Fruit fly (Drosophila melanogaster) whole organism, embryonic: ENCODE measurements around the gene cass.

Experiments used
- Aef1 ChIP-seq: fragments of 200-800 bp; sonication (Bioruptor generic); IDR thresholded peaks from 3 replicates; pipeline ENCODE4 v1.3.6; 2022; ENCODE audit warnings: missing biosample characterization, missing genetic modification characterization
- CG10147 ChIP-seq: fragments of 200-800 bp; sonication (Bioruptor generic); optimal IDR thresholded peaks from 2 replicates; lab custom pipeline; 2019; ENCODE audit warnings: missing biosample characterization, mild to moderate bottlenecking, missing genetic modification characterization, moderate library complexity
- CG10321 ChIP-seq: fragments of 200-800 bp; sonication (Bioruptor generic); IDR thresholded peaks from 2 replicates; pipeline ENCODE4 v1.3.6; 2022; ENCODE audit warnings: missing biosample characterization, missing genetic modification characterization
- CG11695 ChIP-seq: fragments of 200-800 bp; sonication (Bioruptor generic); IDR thresholded peaks from 3 replicates; pipeline ENCODE4 v1.3.6; 2022; ENCODE audit warnings: missing biosample characterization, missing genetic modification characterization
- CG13123 ChIP-seq: fragments of 200-800 bp; sonication (Bioruptor generic); optimal IDR thresholded peaks from 2 replicates; lab custom pipeline; 2016; ENCODE audit warnings: missing biosample characterization, missing genetic modification characterization
- CG14014 ChIP-seq: fragments of 200-800 bp; sonication (Bioruptor generic); IDR thresholded peaks from 2 replicates; pipeline ENCODE4 v1.3.6; 2022; ENCODE audit warnings: missing biosample characterization, missing genetic modification characterization
- CG14860 ChIP-seq: fragments of 200-800 bp; sonication (Bioruptor generic); IDR thresholded peaks from 3 replicates; pipeline ENCODE4 v1.3.6; 2022; ENCODE audit warnings: missing biosample characterization, missing genetic modification characterization; ENCODE audit not compliant: partially characterized antibody
- CG16815 ChIP-seq: fragments of 200-800 bp; sonication (Bioruptor generic); optimal IDR thresholded peaks from 3 replicates; lab custom pipeline; 2017; ENCODE audit warnings: missing biosample characterization, mild to moderate bottlenecking, missing genetic modification characterization
- CG2889 ChIP-seq: fragments of 200-800 bp; sonication (Bioruptor generic); IDR thresholded peaks from 3 replicates; pipeline ENCODE4 v1.3.6; 2022; ENCODE audit warnings: missing biosample characterization, missing genetic modification characterization
- CG4328 ChIP-seq: fragments of 200-800 bp; sonication (Bioruptor generic); optimal IDR thresholded peaks from 3 replicates; lab custom pipeline; 2017; ENCODE audit warnings: missing biosample characterization, missing genetic modification reagents, missing genetic modification characterization
- CG7786 ChIP-seq: fragments of 200-800 bp; sonication (Bioruptor generic); optimal IDR thresholded peaks from 2 replicates; lab custom pipeline; 2016; ENCODE audit warnings: missing biosample characterization, missing genetic modification characterization
- CG9609 ChIP-seq: fragments of 200-800 bp; sonication (Bioruptor generic); optimal IDR thresholded peaks from 3 replicates; lab custom pipeline; 2016; ENCODE audit warnings: missing biosample characterization, missing genetic modification characterization
- CoRest ChIP-seq: fragments of 200-800 bp; sonication (Bioruptor generic); optimal IDR thresholded peaks from 3 replicates; lab custom pipeline; 2018; ENCODE audit warnings: missing biosample characterization, mild to moderate bottlenecking, missing genetic modification characterization, moderate library complexity
- Dad ChIP-seq: fragments of 200-800 bp; sonication (Bioruptor generic); optimal IDR thresholded peaks from 3 replicates; lab custom pipeline; 2016; ENCODE audit warnings: missing biosample characterization, missing genetic modification characterization
- Dip2 ChIP-seq: fragments of 200-800 bp; sonication (Bioruptor generic); IDR thresholded peaks from 2 replicates; pipeline ENCODE4 v1.3.6; 2022; ENCODE audit warnings: missing biosample characterization, missing genetic modification characterization
- Dp ChIP-seq: fragments of 200-800 bp; sonication (Bioruptor generic); optimal IDR thresholded peaks from 2 replicates; lab custom pipeline; 2018; ENCODE audit warnings: missing biosample characterization, mild to moderate bottlenecking, missing genetic modification characterization, moderate library complexity
- ERR ChIP-seq: fragments of 200-800 bp; sonication (Bioruptor generic); optimal IDR thresholded peaks from 2 replicates; lab custom pipeline; 2016; ENCODE audit warnings: missing biosample characterization, missing genetic modification characterization
- Eip74EF ChIP-seq, 2 experiments: fragments of 200-800 bp in 1 of 2; fragments of >200 bp in 1 of 2; sonication (Bioruptor generic) in 1 of 2; optimal IDR thresholded peaks; 2 replicates each; lab custom pipeline; 2017 to 2019; ENCODE audit warnings: missing biosample characterization in 2 of 2, missing genetic modification characterization in 2 of 2, mild to moderate bottlenecking in 1 of 2, moderate library complexity in 1 of 2
- Mad ChIP-seq: fragments of 200-800 bp; sonication (Bioruptor generic); optimal IDR thresholded peaks from 2 replicates; lab custom pipeline; 2016; ENCODE audit warnings: missing biosample characterization, missing genetic modification characterization
- Nf-YA ChIP-seq: fragments of 200-800 bp; sonication (Bioruptor generic); IDR thresholded peaks from 2 replicates; pipeline ENCODE4 v1.3.6; 2022; ENCODE audit warnings: missing biosample characterization, missing genetic modification characterization
- Sox102F ChIP-seq: fragments of 200-800 bp; sonication (Bioruptor generic); optimal IDR thresholded peaks from 2 replicates; lab custom pipeline; 2018; ENCODE audit warnings: missing biosample characterization, mild to moderate bottlenecking, missing genetic modification characterization, moderate library complexity
- Spps ChIP-seq: fragments of 200-800 bp; sonication (Bioruptor generic); optimal IDR thresholded peaks from 2 replicates; lab custom pipeline; 2018; ENCODE audit warnings: missing biosample characterization, mild to moderate bottlenecking, missing genetic modification characterization
- YL-1 ChIP-seq: fragments of 200-800 bp; sonication (Bioruptor generic); optimal IDR thresholded peaks from 3 replicates; lab custom pipeline; 2017; ENCODE audit warnings: missing biosample characterization, mild to moderate bottlenecking, missing genetic modification characterization
- az2 ChIP-seq: fragments of 200-800 bp; sonication (Bioruptor generic); optimal IDR thresholded peaks from 3 replicates; lab custom pipeline; 2016; ENCODE audit warnings: missing biosample characterization, missing genetic modification characterization
- bowl ChIP-seq: fragments of 200-800 bp; sonication (Bioruptor generic); IDR thresholded peaks from 2 replicates; pipeline ENCODE4 v1.3.6; 2022; ENCODE audit warnings: missing biosample characterization, missing genetic modification characterization
- cas ChIP-seq: fragments of 200-800 bp; sonication (Bioruptor generic); IDR thresholded peaks from 2 replicates; pipeline ENCODE4 v1.3.6; 2022; ENCODE audit warnings: missing biosample characterization, missing genetic modification characterization
- cato ChIP-seq: fragments of 200-800 bp; sonication (Bioruptor generic); optimal IDR thresholded peaks from 2 replicates; lab custom pipeline; 2016; ENCODE audit warnings: missing biosample characterization, missing genetic modification characterization, borderline replicate concordance
- chinmo ChIP-seq: fragments of 200-800 bp; sonication (Bioruptor generic); IDR thresholded peaks from 4 replicates; pipeline ENCODE4 v1.3.6; 2022; ENCODE audit warnings: missing biosample characterization, missing genetic modification characterization; ENCODE audit not compliant: partially characterized antibody
- gem ChIP-seq: fragments of 200-800 bp; sonication (Bioruptor generic); optimal IDR thresholded peaks from 2 replicates; lab custom pipeline; 2019; ENCODE audit warnings: missing biosample characterization, mild to moderate bottlenecking, missing genetic modification characterization, moderate library complexity
- gt ChIP-seq: fragments of 200-800 bp; sonication (Bioruptor generic); IDR thresholded peaks from 2 replicates; pipeline ENCODE4 v1.3.6; 2022; ENCODE audit warnings: missing biosample characterization, missing genetic modification characterization
- jumu ChIP-seq: fragments of 200-800 bp; sonication (Bioruptor generic); optimal IDR thresholded peaks from 3 replicates; lab custom pipeline; 2016; ENCODE audit warnings: missing biosample characterization, missing genetic modification characterization
- klu ChIP-seq: fragments of 200-800 bp; sonication (Bioruptor generic); IDR thresholded peaks from 2 replicates; pipeline ENCODE4 v1.3.6; 2022; ENCODE audit warnings: missing biosample characterization, missing genetic modification characterization
- lbe ChIP-seq: fragments of 200-800 bp; sonication (Bioruptor generic); optimal IDR thresholded peaks from 2 replicates; lab custom pipeline; 2016; ENCODE audit warnings: missing biosample characterization, mild to moderate bottlenecking, missing genetic modification characterization
- luna ChIP-seq: fragments of 200-800 bp; sonication (Bioruptor generic); optimal IDR thresholded peaks from 2 replicates; lab custom pipeline; 2016; ENCODE audit warnings: missing biosample characterization, missing genetic modification characterization
- mld ChIP-seq: fragments of 200-800 bp; sonication (Bioruptor generic); IDR thresholded peaks from 3 replicates; pipeline ENCODE4 v1.3.6; 2022; ENCODE audit warnings: missing biosample characterization, missing genetic modification characterization; ENCODE audit not compliant: partially characterized antibody
- nom ChIP-seq: fragments of 200-800 bp; sonication (Bioruptor generic); optimal IDR thresholded peaks from 2 replicates; lab custom pipeline; 2017; ENCODE audit warnings: missing biosample characterization, missing genetic modification characterization, mild to moderate bottlenecking, moderate library complexity, missing genetic modification reagents
- ranshi ChIP-seq: fragments of 200-800 bp; sonication (Bioruptor generic); IDR thresholded peaks from 2 replicates; pipeline ENCODE4 v1.3.6; 2022; ENCODE audit warnings: missing biosample characterization, missing genetic modification characterization
- salm ChIP-seq: fragments of 200-800 bp; sonication (Bioruptor generic); optimal IDR thresholded peaks from 2 replicates; lab custom pipeline; 2018; ENCODE audit warnings: missing biosample characterization, mild to moderate bottlenecking, missing genetic modification characterization
- seq ChIP-seq: fragments of 200-800 bp; sonication (Bioruptor generic); IDR thresholded peaks from 2 replicates; pipeline ENCODE4 v1.3.6; 2022; ENCODE audit warnings: missing biosample characterization, missing genetic modification characterization
- sim ChIP-seq: fragments of 200-800 bp; sonication (Bioruptor generic); IDR thresholded peaks from 2 replicates; pipeline ENCODE4 v1.3.6; 2022; ENCODE audit warnings: missing biosample characterization, missing genetic modification characterization
- sna ChIP-seq: fragments of 200-800 bp; sonication (Bioruptor generic); IDR thresholded peaks from 2 replicates; pipeline ENCODE4 v1.3.6; 2022; ENCODE audit warnings: missing biosample characterization, missing genetic modification characterization; ENCODE audit not compliant: partially characterized antibody
- so ChIP-seq: fragments of 200-800 bp; sonication (Bioruptor generic); IDR thresholded peaks from 3 replicates; pipeline ENCODE4 v1.3.6; 2022; ENCODE audit warnings: missing biosample characterization, missing genetic modification characterization
- sqz ChIP-seq: fragments of 200-800 bp; sonication (Bioruptor generic); optimal IDR thresholded peaks from 3 replicates; lab custom pipeline; 2018; ENCODE audit warnings: missing biosample characterization, mild to moderate bottlenecking, missing genetic modification characterization
- sr ChIP-seq: fragments of 200-800 bp; sonication (Bioruptor generic); IDR thresholded peaks from 3 replicates; pipeline ENCODE4 v1.3.6; 2022; ENCODE audit warnings: missing biosample characterization, missing genetic modification characterization
- tap ChIP-seq: fragments of 200-800 bp; optimal IDR thresholded peaks from 3 replicates; lab custom pipeline; 2019; ENCODE audit warnings: missing biosample characterization, mild to moderate bottlenecking, missing genetic modification characterization, moderate library complexity
- trem ChIP-seq: fragments of 200-800 bp; optimal IDR thresholded peaks from 3 replicates; lab custom pipeline; 2019; ENCODE audit warnings: missing biosample characterization, mild to moderate bottlenecking, missing genetic modification characterization, moderate library complexity
- unpg ChIP-seq: fragments of 200-800 bp; sonication (Bioruptor generic); optimal IDR thresholded peaks from 3 replicates; lab custom pipeline; 2018; ENCODE audit warnings: missing biosample characterization, mild to moderate bottlenecking, missing genetic modification characterization, moderate library complexity
- wek ChIP-seq: fragments of 200-800 bp; sonication (Bioruptor generic); optimal IDR thresholded peaks from 3 replicates; lab custom pipeline; 2018; ENCODE audit warnings: missing biosample characterization, mild to moderate bottlenecking, missing genetic modification characterization, moderate library complexity
- zf30C ChIP-seq: fragments of 200-800 bp; sonication (Bioruptor generic); optimal IDR thresholded peaks from 3 replicates; lab custom pipeline; 2018; ENCODE audit warnings: missing biosample characterization, mild to moderate bottlenecking, missing genetic modification characterization

cass gene

DNA sequence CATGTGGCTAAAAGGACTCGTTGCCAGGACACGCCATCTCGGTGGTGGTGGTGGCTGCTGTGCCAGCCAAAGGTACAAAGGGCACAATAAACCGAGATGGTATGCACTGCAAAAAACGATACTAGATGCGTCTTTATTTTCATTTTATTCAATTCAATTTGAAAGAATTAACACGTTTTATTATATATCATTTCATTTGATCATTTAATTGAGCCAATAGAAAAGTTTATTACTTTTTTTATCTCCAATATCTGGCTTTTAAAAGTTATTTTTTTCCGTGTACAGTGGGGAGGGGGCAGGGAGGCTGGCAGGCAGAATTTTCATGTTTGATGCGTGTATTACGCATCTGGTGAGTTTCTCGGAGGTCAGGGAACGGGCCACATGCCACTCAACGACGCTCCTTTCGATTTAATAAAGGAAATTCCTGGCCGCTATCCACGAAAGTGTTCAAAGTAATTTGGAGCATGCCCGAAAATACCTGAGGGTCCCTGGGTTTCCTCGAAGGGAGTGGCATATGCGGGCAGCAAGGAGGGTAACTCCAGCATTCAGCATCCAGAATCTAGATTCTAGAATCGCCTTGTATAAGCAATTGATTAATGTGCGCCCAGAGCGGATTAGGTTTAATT is 36.5 kb upstream of the cass start (continued):
- TF ChIP-seq trem (tag; lab: Kevin White, UChicago) = peak; percentile 90
- 0 out of 3 replicates have a peak, but pooled peaks have one; percentile 17 for TF ChIP-seq sr (GFP tag; lab: Robert Waterston, UW)
- peak; percentile 74 for TF ChIP-seq salm (tag; lab: Kevin White, UChicago)
- peak; percentile 86 for TF ChIP-seq Sox102F (GFP tag; lab: Kevin White, UChicago)
- peak; percentile 79 for TF ChIP-seq seq (GFP tag; lab: Robert Waterston, UW)
- peak; percentile 91 for TF ChIP-seq tap (tag; lab: Kevin White, UChicago)
- peak; percentile 80 for TF ChIP-seq az2 (GFP tag; lab: Kevin White, UChicago)
- 0 out of 2 replicates have a peak, but pooled peaks have one; percentile 8 for TF ChIP-seq Dip2
- peak; percentile 86 for TF ChIP-seq sqz (GFP tag; lab: Kevin White, UChicago)
- TF ChIP-seq Nf-YA (GFP tag; lab: Robert Waterston, UW) = peak; percentile 84
- peak; percentile 63; the same call in 1 of the 3 replicates for TF ChIP-seq CG2889
- no peak for TF ChIP-seq Dp (GFP tag; lab: Kevin White, UChicago)
- TF ChIP-seq CoRest (tag; lab: Kevin White, UChicago) = peak; percentile 92
- TF ChIP-seq Spps (tag; lab: Kevin White, UChicago) = peak; percentile 85
- peak; percentile 71 for TF ChIP-seq Aef1 (GFP tag; lab: Robert Waterston, UW)
- peak; percentile 88 for TF ChIP-seq ranshi (GFP tag; lab: Robert Waterston, UW)
- peak; percentile 64; the same call in 1 of the 2 replicates for TF ChIP-seq bowl
- TF ChIP-seq chinmo (GFP tag; lab: Robert Waterston, UW) = no peak
- peak; percentile 94 for TF ChIP-seq gem (tag; lab: Kevin White, UChicago)
- peak; percentile 56; the same call in 1 of the 2 replicates for TF ChIP-seq klu (GFP tag; lab: Robert Waterston, UW)
- peak; percentile 76 for TF ChIP-seq CG9609 (GFP tag; lab: Kevin White, UChicago)
- TF ChIP-seq zf30C (GFP tag; lab: Kevin White, UChicago) = peak; percentile 91
- peak; percentile 57 for TF ChIP-seq gt (GFP tag; lab: Robert Waterston, UW)
- TF ChIP-seq jumu (GFP tag; lab: Kevin White, UChicago) = peak; percentile 72
- TF ChIP-seq CG13123 (GFP tag; lab: Kevin White, UChicago) = no peak
- peak; percentile 67 for TF ChIP-seq CG10321 (GFP tag; lab: Robert Waterston, UW)
- TF ChIP-seq lbe (GFP tag; lab: Kevin White, UChicago) = no peak
- peak; percentile 85 for TF ChIP-seq so (GFP tag; lab: Robert Waterston, UW)
- peak; percentile 72 for TF ChIP-seq ERR (GFP tag; lab: Kevin White, UChicago)
- peak; percentile 77 for TF ChIP-seq CG14014
- TF ChIP-seq CG10147 (GFP tag; lab: Kevin White, UChicago) = peak; percentile 81
- TF ChIP-seq YL-1 = no peak
- TF ChIP-seq Dad (GFP tag; lab: Kevin White, UChicago) = peak; percentile 55
- TF ChIP-seq mld (GFP tag; lab: Robert Waterston, UW) = no peak
- no peak for TF ChIP-seq CG14860 (GFP tag; lab: Robert Waterston, UW)
- peak; percentile 65; the same call in 1 of the 2 replicates for TF ChIP-seq sim (GFP tag; lab: Robert Waterston, UW)
- peak; percentile 59 for TF ChIP-seq cato
- TF ChIP-seq CG4328 (GFP tag; lab: Kevin White, UChicago) = peak; percentile 90
- TF ChIP-seq CG7786 = peak; percentile 64
- TF ChIP-seq sna (GFP tag; lab: Robert Waterston, UW) = no peak
- TF ChIP-seq luna (GFP tag; lab: Kevin White, UChicago) = no peak
- no peak for TF ChIP-seq cas (GFP tag; lab: Robert Waterston, UW)
- TF ChIP-seq unpg (GFP tag; lab: Kevin White, UChicago) = peak; percentile 91
- peak in 1 of 2 experiments; percentile 78 for TF ChIP-seq Eip74EF (GFP tag; optimal IDR thresholded peaks at IDR 0.05; lab: Kevin White, UChicago)
- TF ChIP-seq wek (GFP tag; lab: Kevin White, UChicago) = peak; percentile 23
- no peak for TF ChIP-seq nom (GFP tag; lab: Kevin White, UChicago)
- peak; percentile 84 for TF ChIP-seq CG16815 (GFP tag; lab: Kevin White, UChicago)
- TF ChIP-seq Mad (GFP tag; lab: Kevin White, UChicago) = no peak
- TF ChIP-seq CG11695 (GFP tag; lab: Robert Waterston, UW) = peak; percentile 87
